Worm (Caenorhabditis elegans) whole organism, late embryonic: ENCODE results near the gene Y38E10A.1.
A peak's percentile ranks its signal among the peaks of the same experiment; 100 is the strongest.

Source experiments
- C38D4.7 ChIP-seq: fragments of 200-800 bp; sonication (Bioruptor generic); optimal IDR thresholded peaks from 2 replicates; lab custom pipeline; 2018; ENCODE audit warnings: mild to moderate bottlenecking, missing genetic modification characterization, moderate library complexity, missing compliant biosample characterization
- ama-1 ChIP-seq: fragments of 150-350 bp; optimal IDR thresholded peaks from 2 replicates; lab custom pipeline; 2014
- ceh-18 ChIP-seq: sonication (generic microtip); optimal IDR thresholded peaks from 2 replicates; lab custom pipeline; 2016; ENCODE audit warnings: missing genetic modification characterization, missing compliant biosample characterization
- ceh-22 ChIP-seq: sonication (generic microtip); optimal IDR thresholded peaks from 2 replicates; lab custom pipeline; 2017; ENCODE audit warnings: missing biosample characterization, missing genetic modification characterization
- ceh-24 ChIP-seq: sonication (generic microtip); optimal IDR thresholded peaks from 2 replicates; lab custom pipeline; 2016; ENCODE audit warnings: mild to moderate bottlenecking, missing genetic modification characterization, missing compliant biosample characterization
- ceh-30 ChIP-seq: fragments of 150-350 bp; optimal IDR thresholded peaks from 2 replicates; lab custom pipeline; 2014; ENCODE audit warnings: missing biosample characterization, missing genetic modification characterization
- ceh-31 ChIP-seq: sonication (generic microtip); optimal IDR thresholded peaks from 2 replicates; lab custom pipeline; 2016; ENCODE audit warnings: missing genetic modification characterization, missing compliant biosample characterization
- ceh-34 ChIP-seq: sonication (generic microtip); optimal IDR thresholded peaks from 2 replicates; lab custom pipeline; 2016; ENCODE audit warnings: mild to moderate bottlenecking, missing genetic modification characterization, missing compliant biosample characterization
- ceh-48 ChIP-seq: sonication (generic microtip); optimal IDR thresholded peaks from 2 replicates; lab custom pipeline; 2016; ENCODE audit warnings: missing genetic modification characterization, inconsistent platforms, missing compliant biosample characterization
- ceh-6 ChIP-seq: fragments of 200-800 bp; sonication (Bioruptor generic); optimal IDR thresholded peaks from 2 replicates; lab custom pipeline; 2018; ENCODE audit warnings: mild to moderate bottlenecking, missing genetic modification characterization, missing compliant biosample characterization
- ceh-9 ChIP-seq: sonication (generic microtip); optimal IDR thresholded peaks from 2 replicates; lab custom pipeline; 2016; ENCODE audit warnings: mild to moderate bottlenecking, missing genetic modification characterization, inconsistent platforms, missing compliant biosample characterization
- dve-1 ChIP-seq: sonication (generic microtip); optimal IDR thresholded peaks from 2 replicates; lab custom pipeline; 2017; ENCODE audit warnings: antibody characterized with exemption, mild to moderate bottlenecking, missing genetic modification characterization, missing compliant biosample characterization
- elt-2 ChIP-seq: sonication (generic microtip); optimal IDR thresholded peaks from 2 replicates; lab custom pipeline; 2016; ENCODE audit warnings: missing genetic modification reagents, missing genetic modification characterization, missing compliant biosample characterization
- elt-4 ChIP-seq: sonication (generic microtip); optimal IDR thresholded peaks from 2 replicates; lab custom pipeline; 2016; ENCODE audit warnings: missing genetic modification characterization, missing compliant biosample characterization
- ets-4 ChIP-seq: sonication (generic microtip); optimal IDR thresholded peaks from 2 replicates; lab custom pipeline; 2016; ENCODE audit warnings: missing genetic modification characterization, missing compliant biosample characterization
- gmeb-2 ChIP-seq: sonication (generic microtip); optimal IDR thresholded peaks from 2 replicates; lab custom pipeline; 2016; ENCODE audit warnings: missing genetic modification characterization, inconsistent platforms, missing compliant biosample characterization
- hlh-15 ChIP-seq: sonication (generic microtip); optimal IDR thresholded peaks from 2 replicates; lab custom pipeline; 2016; ENCODE audit warnings: missing genetic modification characterization, missing compliant biosample characterization
- hlh-8 ChIP-seq: sonication (generic microtip); optimal IDR thresholded peaks from 2 replicates; lab custom pipeline; 2016; ENCODE audit warnings: missing genotype, missing genetic modification characterization, missing compliant biosample characterization
- lim-6 ChIP-seq: sonication (generic microtip); optimal IDR thresholded peaks from 2 replicates; lab custom pipeline; 2016; ENCODE audit warnings: missing genetic modification characterization, missing compliant biosample characterization
- lin-11 ChIP-seq: fragments of 200-800 bp; sonication (Bioruptor generic); optimal IDR thresholded peaks from 2 replicates; lab custom pipeline; 2018; ENCODE audit warnings: mild to moderate bottlenecking, missing genetic modification characterization, missing compliant biosample characterization
- mec-3 ChIP-seq: sonication (generic microtip); optimal IDR thresholded peaks from 2 replicates; lab custom pipeline; 2016; ENCODE audit warnings: borderline replicate concordance, missing genetic modification characterization, missing compliant biosample characterization
- nfya-1 ChIP-seq: sonication (generic microtip); optimal IDR thresholded peaks from 2 replicates; lab custom pipeline; 2017; ENCODE audit warnings: missing genetic modification characterization, mild to moderate bottlenecking, missing compliant biosample characterization, antibody characterized with exemption, moderate library complexity
- nhr-11 ChIP-seq: fragments of 150-350 bp; optimal IDR thresholded peaks from 2 replicates; lab custom pipeline; 2014; ENCODE audit warnings: missing biosample characterization, missing genetic modification characterization
- nhr-232 ChIP-seq: sonication (generic microtip); optimal IDR thresholded peaks from 2 replicates; lab custom pipeline; 2016; ENCODE audit warnings: missing genetic modification characterization, missing compliant biosample characterization
- npax-4 ChIP-seq: sonication (generic microtip); optimal IDR thresholded peaks from 2 replicates; lab custom pipeline; 2016; ENCODE audit warnings: missing genetic modification characterization, missing compliant biosample characterization
- pag-3 ChIP-seq: sonication (generic microtip); optimal IDR thresholded peaks from 2 replicates; lab custom pipeline; 2016; ENCODE audit warnings: missing compliant biosample characterization, missing genetic modification characterization, borderline replicate concordance
- pax-1 ChIP-seq: fragments of 150-350 bp; optimal IDR thresholded peaks from 2 replicates; lab custom pipeline; 2014; ENCODE audit warnings: missing biosample characterization, missing genetic modification characterization
- sdc-2 ChIP-seq: sonication (generic microtip); optimal IDR thresholded peaks from 2 replicates; lab custom pipeline; 2016; ENCODE audit warnings: missing genotype, missing genetic modification characterization, missing compliant biosample characterization
- sox-2 ChIP-seq: fragments of 200-800 bp; sonication (Bioruptor generic); IDR thresholded peaks from 2 replicates; pipeline ENCODE4 v1.3.6; 2022; ENCODE audit warnings: missing genetic modification reagents, missing genetic modification characterization, missing compliant biosample characterization
- sox-4 ChIP-seq: sonication (generic microtip); optimal IDR thresholded peaks from 2 replicates; lab custom pipeline; 2017; ENCODE audit warnings: mild to moderate bottlenecking, missing genetic modification characterization, inconsistent platforms, missing compliant biosample characterization
- tbx-2 ChIP-seq: sonication (generic microtip); optimal IDR thresholded peaks from 2 replicates; lab custom pipeline; 2016; ENCODE audit warnings: missing genetic modification characterization, missing compliant biosample characterization
- tbx-7 ChIP-seq: sonication (generic microtip); optimal IDR thresholded peaks from 2 replicates; lab custom pipeline; 2016; ENCODE audit warnings: missing genotype, missing genetic modification characterization, missing compliant biosample characterization
- unc-3 ChIP-seq, 2 experiments: fragments of 200-800 bp in 1 of 2; sonication (Bioruptor generic) in 1 of 2; sonication (generic microtip) in 1 of 2; conservative IDR thresholded peaks in 1 of 2; optimal IDR thresholded peaks in 1 of 2; 2 replicates each; pipeline versions ENCODE4 v1.3.6 to Lab custom; 2016 to 2022; ENCODE audit warnings: missing compliant biosample characterization in 2 of 2, missing genetic modification characterization in 2 of 2, missing genetic modification reagents in 1 of 2
- unc-42 ChIP-seq: sonication (generic microtip); optimal IDR thresholded peaks from 2 replicates; lab custom pipeline; 2016; ENCODE audit warnings: missing genotype, missing genetic modification characterization, missing compliant biosample characterization

Gene Y38E10A.1

ce11 chrII:12612218-12612617, 41.8 kb upstream of the Y38E10A.1 start, which contains the start of gene nspe-4:
nspe-4 (plus strand) TSS chrII:12612518.
- no peak for TF ChIP-seq pag-3 (tag; lab: Kevin White, UChicago)
- TF ChIP-seq nhr-232 (tag; lab: Kevin White, UChicago), result no peak
- no peak for TF ChIP-seq sox-4
- TF ChIP-seq tbx-7 (tag; lab: Kevin White, UChicago), result no peak

DNA sequence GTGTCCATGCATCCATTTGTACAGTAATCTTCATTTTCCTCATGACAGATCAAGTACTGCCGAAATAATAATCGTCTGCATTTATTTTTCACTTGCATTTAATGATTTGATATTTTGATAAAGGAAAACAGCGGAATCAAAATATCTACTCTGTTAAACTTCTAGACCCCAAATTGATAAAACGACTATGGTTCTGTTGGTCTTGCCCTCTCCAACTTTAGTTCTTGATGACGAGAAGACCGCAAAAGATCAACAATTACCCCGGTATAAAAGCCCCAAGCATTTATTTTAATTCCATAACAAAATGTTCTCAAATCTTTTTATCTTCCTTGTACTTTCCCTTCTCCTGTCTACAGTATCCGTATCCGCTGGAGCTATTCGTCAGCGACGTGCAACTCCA, 38.2 kb upstream of the Y38E10A.1 start, which contains the start of gene Y38E10A.9:
Gene Y38E10A.9 (plus strand): TSS at position 301 of the 400 bp plus-strand sequence.
- TF ChIP-seq unc-3 (GFP tag; conservative IDR thresholded peaks at IDR 0.05; lab: Robert Waterston, UW), result no peak
- no peak for TF ChIP-seq unc-3 (tag; optimal IDR thresholded peaks at IDR 0.05; lab: Kevin White, UChicago)
- no peak for TF ChIP-seq hlh-15 (tag; lab: Kevin White, UChicago)
- TF ChIP-seq ceh-24, result no peak
- TF ChIP-seq nhr-11 (tag; lab: Kevin White, UChicago), result no peak
- TF ChIP-seq sox-4, result no peak
- no peak for TF ChIP-seq npax-4 (tag; lab: Kevin White, UChicago)
- no peak for TF ChIP-seq ceh-30
- TF ChIP-seq lim-6 (tag; lab: Kevin White, UChicago), result no peak
- no peak for TF ChIP-seq C38D4.7 (GFP tag; lab: Kevin White, UChicago)
- no peak for TF ChIP-seq ceh-34 (tag; lab: Kevin White, UChicago)
- no peak for TF ChIP-seq hlh-8 (tag; lab: Kevin White, UChicago)
- no peak for TF ChIP-seq ets-4 (tag; lab: Kevin White, UChicago)
- TF ChIP-seq ceh-9 (tag; lab: Kevin White, UChicago), result no peak
- TF ChIP-seq dve-1 (tag; lab: Kevin White, UChicago), result no peak

ce11 chrII:12606900-12607299, 36.5 kb upstream of the Y38E10A.1 start, which contains the start of gene Y38E10A.8:
Y38E10A.8 (plus strand) TSS chrII:12607200.
- TF ChIP-seq mec-3 (tag; lab: Kevin White, UChicago) (no peak), ceh-22 (tag; lab: Kevin White, UChicago) (no peak), elt-2 (tag; lab: Kevin White, UChicago) (no peak), ets-4 (tag; lab: Kevin White, UChicago) (no peak), gmeb-2 (tag; lab: Kevin White, UChicago) (no peak), ceh-6 (GFP tag; lab: Kevin White, UChicago) (no peak), sox-2 (no peak), hlh-15 (tag; lab: Kevin White, UChicago) (no peak)

- TF ChIP-seq pax-1 (tag; lab: Kevin White, UChicago) (no peak), lin-11 (no peak), elt-4 (no peak), sdc-2 (tag; lab: Kevin White, UChicago) (no peak), ceh-18 (tag; lab: Kevin White, UChicago) (no peak), ets-4 (tag; lab: Kevin White, UChicago) (no peak), unc-3 (GFP tag; conservative IDR thresholded peaks at IDR 0.05; lab: Robert Waterston, UW) (no peak), unc-3 (tag; optimal IDR thresholded peaks at IDR 0.05; lab: Kevin White, UChicago) (no peak), gmeb-2 (tag; lab: Kevin White, UChicago) (no peak), unc-42 (tag; lab: Kevin White, UChicago) (no peak), tbx-7 (tag; lab: Kevin White, UChicago) (no peak), ceh-6 (GFP tag; lab: Kevin White, UChicago) (no peak)
Measured at ce11 chrII:12606108-12606507, 35.7 kb upstream of the Y38E10A.1 start.

DNA sequence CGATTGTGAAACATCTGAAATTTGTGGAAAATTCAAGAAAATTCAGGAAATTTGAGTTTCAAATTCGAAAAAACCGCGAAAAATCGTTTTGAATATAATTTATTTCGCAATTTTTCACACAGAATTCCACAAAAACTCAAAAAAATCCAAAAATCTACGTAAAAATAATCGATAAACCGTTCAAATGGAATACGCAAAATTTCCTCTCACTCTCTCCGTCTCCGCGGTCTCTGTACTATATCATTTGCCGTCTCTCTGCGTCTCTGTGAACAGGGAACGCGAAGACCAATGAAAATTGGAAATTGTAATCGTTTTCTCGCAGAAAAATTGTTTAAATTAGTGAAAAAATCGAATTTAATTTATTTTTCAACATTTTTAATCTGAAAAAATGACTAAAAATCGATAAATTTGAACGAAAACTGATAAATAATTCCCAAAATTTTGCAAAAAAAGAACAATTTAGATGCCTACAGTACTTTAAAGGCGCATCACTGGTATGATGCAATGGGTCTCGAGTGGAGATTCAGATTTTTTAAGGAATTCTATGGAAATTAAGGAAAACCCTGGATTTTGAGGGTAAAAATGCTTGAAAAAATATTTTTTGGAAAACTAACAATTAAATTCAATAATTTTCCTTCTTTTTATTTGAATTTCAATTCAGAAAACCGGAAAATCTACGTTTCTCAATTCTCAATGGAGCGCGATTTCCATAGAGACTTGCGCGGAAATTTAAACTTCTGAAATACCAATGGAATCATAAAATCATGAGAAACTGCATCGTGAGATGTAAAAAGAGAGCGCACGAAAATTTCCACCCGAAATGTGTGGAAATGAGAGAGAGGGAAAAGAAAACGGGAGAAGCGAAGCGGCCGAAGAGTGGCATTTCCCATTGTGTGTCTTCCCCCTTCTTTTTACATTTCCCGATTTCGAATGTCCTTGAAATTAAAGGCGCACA, 33.5 kb upstream of the Y38E10A.1 start, which contains the start of the genes ceh-100 and lips-15:
Gene ceh-100 (minus strand): TSS at position 14 of the 955 bp plus-strand sequence.
Gene lips-15 (plus strand): TSS at position 720 of the 955 bp plus-strand sequence.
- TF ChIP-seq ceh-31 (peak; percentile 68), nfya-1 (tag; lab: Kevin White, UChicago) (peak; percentile 10), ceh-34 (tag; lab: Kevin White, UChicago) (peak; percentile 28), ceh-48 (tag; lab: Kevin White, UChicago) (peak; percentile 17), elt-4 (no peak), tbx-2 (tag; lab: Kevin White, UChicago) (peak; percentile 34), ama-1 (lab: Kevin White, UChicago) (no peak)
